Worm (Caenorhabditis elegans) whole organism, L4 larva: ENCODE data around the gene nhr-105.

Source experiments
- T20F7.1 ChIP-seq: fragments of 200-800 bp; sonication (Bioruptor generic); optimal IDR thresholded peaks from 2 replicates; lab custom pipeline; 2018; ENCODE audit warnings: mild to moderate bottlenecking, missing genetic modification characterization, missing compliant biosample characterization
- Y105C5A.15 ChIP-seq: fragments of 200-800 bp; sonication (Bioruptor generic); IDR thresholded peaks from 2 replicates; pipeline ENCODE4 v1.3.6; 2022; ENCODE audit warnings: missing genetic modification characterization, missing compliant biosample characterization
- Y48G9A.11 ChIP-seq: fragments of 200-800 bp; sonication (Bioruptor generic); IDR thresholded peaks from 2 replicates; pipeline ENCODE4 v1.3.6; 2022; ENCODE audit warnings: missing genetic modification reagents, missing genetic modification characterization, missing compliant biosample characterization
- aly-2 ChIP-seq: sonication (generic microtip); optimal IDR thresholded peaks from 2 replicates; lab custom pipeline; 2018; ENCODE audit warnings: missing biosample characterization, missing genetic modification characterization
- ama-1 ChIP-seq: fragments of 150-350 bp; optimal IDR thresholded peaks from 2 replicates; lab custom pipeline; 2014; ENCODE audit warnings: inconsistent platforms, mixed read lengths
- arid-1 ChIP-seq: fragments of 200-800 bp; sonication (Bioruptor generic); conservative IDR thresholded peaks from 2 replicates; pipeline ENCODE4 v1.3.6; 2022; ENCODE audit warnings: missing genetic modification reagents, missing genetic modification characterization, missing compliant biosample characterization
- ceh-20 ChIP-seq: fragments of 200-800 bp; sonication (Bioruptor generic); IDR thresholded peaks from 2 replicates; pipeline ENCODE4 v1.3.6; 2022; ENCODE audit warnings: missing genetic modification reagents, missing genetic modification characterization, missing compliant biosample characterization
- ceh-62 ChIP-seq: sonication (generic microtip); optimal IDR thresholded peaks from 2 replicates; lab custom pipeline; 2017; ENCODE audit warnings: missing biosample characterization, missing genetic modification characterization
- ctbp-1 ChIP-seq: fragments of 200-800 bp; sonication (Bioruptor generic); IDR thresholded peaks from 2 replicates; pipeline ENCODE4 v1.3.6; 2022; ENCODE audit warnings: missing genetic modification reagents, missing genetic modification characterization, missing compliant biosample characterization
- daf-19 ChIP-seq: fragments of 200-800 bp; sonication (Bioruptor generic); conservative IDR thresholded peaks from 2 replicates; pipeline ENCODE4 v1.3.6; 2022; ENCODE audit warnings: missing genetic modification characterization, missing compliant biosample characterization
- dmd-8 ChIP-seq: fragments of 200-800 bp; sonication (Bioruptor generic); IDR thresholded peaks from 2 replicates; pipeline ENCODE4 v1.3.6; 2022; ENCODE audit warnings: missing genetic modification characterization, missing compliant biosample characterization
- dpl-1 ChIP-seq: fragments of 150-350 bp; optimal IDR thresholded peaks from 2 replicates; lab custom pipeline; 2014; ENCODE audit warnings: missing biosample characterization, missing genetic modification reagents, missing genetic modification characterization
- duxl-1 ChIP-seq: sonication (generic microtip); optimal IDR thresholded peaks from 2 replicates; lab custom pipeline; 2016; ENCODE audit warnings: mild to moderate bottlenecking, missing genetic modification characterization, moderate library complexity, missing compliant biosample characterization; ENCODE audit not compliant: poor library complexity
- hif-1 ChIP-seq, 2 experiments: sonication (generic microtip); optimal IDR thresholded peaks; 2 replicates each; lab custom pipeline; 2016 to 2017; ENCODE audit warnings: missing compliant biosample characterization in 2 of 2, missing genetic modification characterization in 2 of 2, missing genetic modification reagents in 2 of 2, missing genotype in 2 of 2, mild to moderate bottlenecking in 1 of 2
- hlh-30 ChIP-seq: sonication (generic microtip); optimal IDR thresholded peaks from 2 replicates; lab custom pipeline; 2017; ENCODE audit warnings: antibody characterized with exemption, mild to moderate bottlenecking, missing genetic modification characterization, missing compliant biosample characterization; ENCODE audit not compliant: insufficient read depth
- lim-7 ChIP-seq: fragments of 200-800 bp; sonication (Bioruptor generic); IDR thresholded peaks from 2 replicates; pipeline ENCODE4 v1.3.6; 2022; ENCODE audit warnings: missing genetic modification characterization, missing compliant biosample characterization
- lin-1 ChIP-seq: fragments of 200-800 bp; sonication (Bioruptor generic); IDR thresholded peaks from 2 replicates; pipeline ENCODE4 v1.3.6; 2022; ENCODE audit warnings: missing genetic modification reagents, missing genetic modification characterization, missing compliant biosample characterization
- lin-15B ChIP-seq: fragments of 150-350 bp; sonication (generic microtip); optimal IDR thresholded peaks from 3 replicates; lab custom pipeline; 2014; ENCODE audit warnings: missing biosample characterization, missing genetic modification characterization
- lin-38 ChIP-seq: fragments of 200-800 bp; sonication (Bioruptor generic); IDR thresholded peaks from 2 replicates; pipeline ENCODE4 v1.3.6; 2022; ENCODE audit warnings: missing genetic modification reagents, missing genetic modification characterization, missing compliant biosample characterization
- lir-3 ChIP-seq: sonication (generic microtip); optimal IDR thresholded peaks from 2 replicates; lab custom pipeline; 2016; ENCODE audit warnings: mild to moderate bottlenecking, missing genetic modification characterization, missing compliant biosample characterization
- lsy-2 ChIP-seq, 2 experiments: fragments of 150-350 bp in 1 of 2; sonication (generic microtip) in 1 of 2; optimal IDR thresholded peaks; 2 replicates each; lab custom pipeline; 2014 to 2017; ENCODE audit warnings: missing biosample characterization in 2 of 2, missing genetic modification characterization in 2 of 2
- mes-2 ChIP-seq: sonication (generic microtip); optimal IDR thresholded peaks from 2 replicates; lab custom pipeline; 2016; ENCODE audit warnings: missing genotype, mild to moderate bottlenecking, missing genetic modification characterization, missing compliant biosample characterization; ENCODE audit not compliant: poor library complexity, severe bottlenecking
- mxl-3 ChIP-seq: fragments of 200-800 bp; sonication (Bioruptor generic); optimal IDR thresholded peaks from 2 replicates; lab custom pipeline; 2018; ENCODE audit warnings: mild to moderate bottlenecking, missing genetic modification characterization, missing compliant biosample characterization
- nhr-10 ChIP-seq: fragments of 150-350 bp; optimal IDR thresholded peaks from 2 replicates; lab custom pipeline; 2014; ENCODE audit warnings: missing biosample characterization, missing genetic modification characterization
- nhr-102 ChIP-seq: sonication (generic microtip); optimal IDR thresholded peaks from 2 replicates; lab custom pipeline; 2016; ENCODE audit warnings: mild to moderate bottlenecking, missing genetic modification characterization, moderate library complexity, missing compliant biosample characterization
- nhr-11 ChIP-seq: fragments of 150-350 bp; optimal IDR thresholded peaks from 2 replicates; lab custom pipeline; 2014; ENCODE audit warnings: missing biosample characterization, missing genetic modification characterization
- nhr-111 ChIP-seq: fragments of 200-800 bp; sonication (Bioruptor generic); optimal IDR thresholded peaks from 2 replicates; lab custom pipeline; 2018; ENCODE audit warnings: mild to moderate bottlenecking, missing genetic modification characterization, missing compliant biosample characterization
- nhr-25 ChIP-seq: sonication (generic microtip); optimal IDR thresholded peaks from 2 replicates; lab custom pipeline; 2017; ENCODE audit warnings: missing genetic modification characterization, mild to moderate bottlenecking, missing compliant biosample characterization, antibody characterized with exemption, moderate library complexity, borderline replicate concordance; ENCODE audit not compliant: insufficient read depth
- nhr-28 ChIP-seq: fragments of 150-350 bp; optimal IDR thresholded peaks from 2 replicates; lab custom pipeline; 2014; ENCODE audit warnings: missing biosample characterization, missing genetic modification characterization
- nhr-48 ChIP-seq: sonication (generic microtip); optimal IDR thresholded peaks from 2 replicates; lab custom pipeline; 2016; ENCODE audit warnings: mild to moderate bottlenecking, missing genetic modification characterization, missing compliant biosample characterization
- nhr-6 ChIP-seq: fragments of 150-350 bp; optimal IDR thresholded peaks from 2 replicates; lab custom pipeline; 2014; ENCODE audit warnings: missing biosample characterization, missing genetic modification characterization
- nhr-77 ChIP-seq: fragments of 150-350 bp; optimal IDR thresholded peaks from 2 replicates; lab custom pipeline; 2014; ENCODE audit warnings: missing biosample characterization, missing genetic modification characterization
- pha-4 ChIP-seq, 2 experiments: fragments of 150-350 bp in 1 of 2; fragments of 200-800 bp in 1 of 2; sonication (Bioruptor generic) in 1 of 2; IDR thresholded peaks in 1 of 2; optimal IDR thresholded peaks in 1 of 2; 2 replicates each; pipeline versions ENCODE4 v1.3.6 to Lab custom; 2014 to 2022; ENCODE audit warnings: missing genetic modification characterization in 2 of 2, missing genetic modification reagents in 2 of 2, missing biosample characterization in 1 of 2, missing compliant biosample characterization in 1 of 2
- php-3 ChIP-seq: fragments of 200-800 bp; sonication (Bioruptor generic); IDR thresholded peaks from 2 replicates; pipeline ENCODE4 v1.3.6; 2022; ENCODE audit warnings: missing genetic modification reagents, missing genetic modification characterization, missing compliant biosample characterization
- pqm-1 ChIP-seq: sonication (generic microtip); optimal IDR thresholded peaks from 2 replicates; lab custom pipeline; 2017; ENCODE audit warnings: missing biosample characterization, missing genetic modification characterization
- saeg-2 ChIP-seq: fragments of 200-800 bp; sonication (Bioruptor generic); IDR thresholded peaks from 2 replicates; pipeline ENCODE4 v1.3.6; 2022; ENCODE audit warnings: missing genetic modification reagents, missing genetic modification characterization, missing compliant biosample characterization
- sdz-12 ChIP-seq: fragments of 200-800 bp; sonication (Bioruptor generic); optimal IDR thresholded peaks from 2 replicates; lab custom pipeline; 2018; ENCODE audit warnings: mild to moderate bottlenecking, missing genetic modification characterization, missing compliant biosample characterization
- set-16 ChIP-seq: fragments of 200-800 bp; sonication (Bioruptor generic); IDR thresholded peaks from 2 replicates; pipeline ENCODE4 v1.3.6; 2022; ENCODE audit warnings: missing genetic modification reagents, missing genetic modification characterization, missing compliant biosample characterization
- skn-1 ChIP-seq: fragments of 150-350 bp; optimal IDR thresholded peaks from 2 replicates; lab custom pipeline; 2014; ENCODE audit warnings: missing biosample characterization, missing genetic modification characterization
- spr-1 ChIP-seq: sonication (generic microtip); optimal IDR thresholded peaks from 2 replicates; lab custom pipeline; 2016; ENCODE audit warnings: mild to moderate bottlenecking, missing genetic modification characterization, missing compliant biosample characterization
- spr-3 ChIP-seq: fragments of 200-800 bp; sonication (Bioruptor generic); optimal IDR thresholded peaks from 2 replicates; lab custom pipeline; 2018; ENCODE audit warnings: mild to moderate bottlenecking, missing genetic modification characterization, missing compliant biosample characterization
- zfp-3 ChIP-seq: fragments of 200-800 bp; sonication (Bioruptor generic); conservative IDR thresholded peaks from 2 replicates; pipeline ENCODE4 v1.3.6; 2022; ENCODE audit warnings: missing genetic modification reagents, missing genetic modification characterization, missing compliant biosample characterization
- zip-2 ChIP-seq: fragments of 150-350 bp; optimal IDR thresholded peaks from 2 replicates; lab custom pipeline; 2014; ENCODE audit warnings: missing biosample characterization, missing genetic modification characterization
- ztf-7 ChIP-seq: fragments of 150-350 bp; optimal IDR thresholded peaks from 2 replicates; lab custom pipeline; 2014; ENCODE audit warnings: missing biosample characterization, missing genetic modification characterization

nhr-105 gene

ce11 chrIV:7011728-7012127 lies 38.2 kb upstream of the nhr-105 start, which contains the start of gene trxr-1:
Gene trxr-1, plus strand, starts transcription at chrIV:7011954.
- no peak for TF ChIP-seq dmd-8 (GFP tag; lab: Robert Waterston, UW)
- peak; percentile 66 for TF ChIP-seq mxl-3 (GFP tag; lab: Kevin White, UChicago)
- TF ChIP-seq lin-1 (GFP tag; lab: Robert Waterston, UW): no peak
- TF ChIP-seq dpl-1 (GFP tag; lab: Kevin White, UChicago): no peak
- no peak for TF ChIP-seq nhr-11 (tag; lab: Kevin White, UChicago)
- TF ChIP-seq nhr-48: no peak
- TF ChIP-seq nhr-111 (GFP tag; lab: Kevin White, UChicago): no peak
- no peak for TF ChIP-seq sdz-12 (GFP tag; lab: Kevin White, UChicago)
- peak; percentile 69 for TF ChIP-seq hlh-30 (tag; lab: Kevin White, UChicago)
- TF ChIP-seq, all 104 proteins: peak for 2

ce11 chrIV:7012214-7012613 lies 37.7 kb upstream of the nhr-105 start:
- TF ChIP-seq zfp-3 (GFP tag; lab: Robert Waterston, UW): no peak
- no peak for TF ChIP-seq mes-2
- TF ChIP-seq T20F7.1 (GFP tag; lab: Kevin White, UChicago): no peak
- TF ChIP-seq ztf-7: no peak
- TF ChIP-seq ama-1 (lab: Kevin White, UChicago): no peak
- TF ChIP-seq ceh-20 (GFP tag; lab: Robert Waterston, UW): no peak
- no peak for TF ChIP-seq nhr-25 (tag; lab: Kevin White, UChicago)
- no peak for TF ChIP-seq nhr-11 (tag; lab: Kevin White, UChicago)

- TF ChIP-seq T20F7.1 (GFP tag; lab: Kevin White, UChicago): no peak
- peak; percentile 77 for TF ChIP-seq set-16 (GFP tag; lab: Robert Waterston, UW)
- no peak for TF ChIP-seq aly-2 (tag; lab: Kevin White, UChicago)
- no peak for TF ChIP-seq duxl-1 (tag; lab: Kevin White, UChicago)
- TF ChIP-seq daf-19: no peak
- no peak for TF ChIP-seq lin-15B (tag; lab: Kevin White, UChicago)
- TF ChIP-seq nhr-11 (tag; lab: Kevin White, UChicago): no peak
- no peak for TF ChIP-seq hif-1 (tag; optimal IDR thresholded peaks at IDR 0.05; lab: Kevin White, UChicago)
- TF ChIP-seq lin-1 (GFP tag; lab: Robert Waterston, UW): no peak
- no peak for TF ChIP-seq nhr-6 (tag; lab: Kevin White, UChicago)
- no peak for TF ChIP-seq Y48G9A.11 (GFP tag; lab: Robert Waterston, UW)
- TF ChIP-seq nhr-10 (tag; lab: Kevin White, UChicago): no peak
- no peak for TF ChIP-seq spr-1 (tag; lab: Kevin White, UChicago)
- peak; percentile 34 for TF ChIP-seq nhr-77 (tag; lab: Kevin White, UChicago)
- no peak for TF ChIP-seq dmd-8 (GFP tag; lab: Robert Waterston, UW)
- TF ChIP-seq ceh-20 (GFP tag; lab: Robert Waterston, UW): no peak
- no peak for TF ChIP-seq php-3 (GFP tag; lab: Robert Waterston, UW)
- no peak for TF ChIP-seq saeg-2
- TF ChIP-seq ctbp-1 (GFP tag; lab: Robert Waterston, UW): no peak
- no peak for TF ChIP-seq pqm-1 (tag; lab: Kevin White, UChicago)
- no peak for TF ChIP-seq nhr-102 (tag; lab: Kevin White, UChicago)
- no peak for TF ChIP-seq Y105C5A.15 (GFP tag; lab: Robert Waterston, UW)
- TF ChIP-seq lin-38 (GFP tag; lab: Robert Waterston, UW): peak; percentile 51
- TF ChIP-seq skn-1: no peak
- no peak for TF ChIP-seq lim-7 (GFP tag; lab: Robert Waterston, UW)
- no peak for TF ChIP-seq lsy-2 (tag; optimal IDR thresholded peaks at IDR 0.05; lab: Kevin White, UChicago)
- no peak for TF ChIP-seq zip-2
- peak; percentile 6 for TF ChIP-seq dpl-1 (GFP tag; lab: Kevin White, UChicago)
- TF ChIP-seq nhr-28 (tag; lab: Kevin White, UChicago): peak; percentile 12
- TF ChIP-seq mes-2: no peak
- no peak for TF ChIP-seq spr-3 (GFP tag; lab: Kevin White, UChicago)
- no peak for TF ChIP-seq ceh-62 (tag; lab: Kevin White, UChicago)
- TF ChIP-seq pha-4 (GFP tag; IDR thresholded peaks at IDR 0.05; lab: Robert Waterston, UW): no peak
- TF ChIP-seq pha-4 (tag; optimal IDR thresholded peaks at IDR 0.05; lab: Kevin White, UChicago): no peak
- no peak for TF ChIP-seq ztf-7
- no peak for TF ChIP-seq lir-3 (tag; lab: Kevin White, UChicago)
- no peak for TF ChIP-seq nhr-111 (GFP tag; lab: Kevin White, UChicago)
- TF ChIP-seq arid-1 (GFP tag; lab: Robert Waterston, UW): no peak
Measured at ce11 chrIV:7012731-7013445, 37.1 kb upstream of the nhr-105 start.
